Worm (Caenorhabditis elegans): Measurements from ENCODE around the gene best-21.

ce11 chrIV:15321279-15321678 lies 19.0 kb downstream of the best-21 start, which contains the start of gene Y73F8A.15:
- TF ChIP-seq xnd-1 (tag; optimal IDR thresholded peaks at IDR 0.05), result no peak
- no peak for TF ChIP-seq F39B2.1 (GFP tag; IDR thresholded peaks at IDR 0.05)
- TF ChIP-seq lin-35 (GFP tag; optimal IDR thresholded peaks at IDR 0.05), result no peak
- TF ChIP-seq nhr-179 (tag; optimal IDR thresholded peaks at IDR 0.05), result no peak
- no peak for TF ChIP-seq F23B12.7 (tag; optimal IDR thresholded peaks at IDR 0.05; ENCODE audit: insufficient read depth)
- no peak for TF ChIP-seq hmg-1.2 (GFP tag; IDR thresholded peaks at IDR 0.05)
- TF ChIP-seq ccch-3 (GFP tag; optimal IDR thresholded peaks at IDR 0.05), result no peak
- no peak for TF ChIP-seq ceh-58 (GFP tag; IDR thresholded peaks at IDR 0.05)
- TF ChIP-seq sea-2 (GFP tag; IDR thresholded peaks at IDR 0.05), result no peak
- no peak for TF ChIP-seq him-1 (tag; optimal IDR thresholded peaks at IDR 0.05)
- TF ChIP-seq zfh-2 (GFP tag; conservative IDR thresholded peaks at IDR 0.05), result no peak
- TF ChIP-seq lsy-27 (tag; optimal IDR thresholded peaks at IDR 0.05; ENCODE audit: borderline replicate concordance, insufficient read depth), result no peak
